Worm (Caenorhabditis elegans) whole organism, midembryonic: ENCODE data around the gene W06H8.6.

ENCODE experiments used
- T22C8.4 ChIP-seq: fragments of 200-800 bp; sonication (Bioruptor generic); IDR thresholded peaks from 2 replicates; pipeline ENCODE4 v1.3.6; 2022; ENCODE audit warnings: missing genetic modification characterization, missing compliant biosample characterization
- cog-1 ChIP-seq: sonication (generic microtip); optimal IDR thresholded peaks from 2 replicates; lab custom pipeline; 2016; ENCODE audit warnings: missing genetic modification characterization, missing compliant biosample characterization
- flt-1 ChIP-seq: fragments of 200-800 bp; sonication (Bioruptor generic); IDR thresholded peaks from 2 replicates; pipeline ENCODE4 v1.3.6; 2022; ENCODE audit warnings: missing genetic modification characterization, missing compliant biosample characterization
- klf-2 ChIP-seq: fragments of 200-800 bp; sonication (Bioruptor generic); conservative IDR thresholded peaks from 2 replicates; pipeline ENCODE4 v1.3.6; 2022; ENCODE audit warnings: missing genetic modification reagents, missing genetic modification characterization, missing compliant biosample characterization
- med-1 ChIP-seq: sonication (generic microtip); optimal IDR thresholded peaks from 2 replicates; lab custom pipeline; 2017; ENCODE audit warnings: missing genetic modification characterization, mild to moderate bottlenecking, missing compliant biosample characterization, antibody characterized with exemption, missing genetic modification reagents; ENCODE audit not compliant: insufficient read depth
- ref-1 ChIP-seq: fragments of 200-800 bp; sonication (Bioruptor generic); conservative IDR thresholded peaks from 2 replicates; pipeline ENCODE4 v1.3.6; 2022; ENCODE audit warnings: missing genetic modification reagents, missing genetic modification characterization, missing compliant biosample characterization
- tab-1 ChIP-seq: fragments of 200-800 bp; sonication (Bioruptor generic); IDR thresholded peaks from 2 replicates; pipeline ENCODE4 v1.3.6; 2022; ENCODE audit warnings: missing genetic modification characterization, missing compliant biosample characterization

DNA sequence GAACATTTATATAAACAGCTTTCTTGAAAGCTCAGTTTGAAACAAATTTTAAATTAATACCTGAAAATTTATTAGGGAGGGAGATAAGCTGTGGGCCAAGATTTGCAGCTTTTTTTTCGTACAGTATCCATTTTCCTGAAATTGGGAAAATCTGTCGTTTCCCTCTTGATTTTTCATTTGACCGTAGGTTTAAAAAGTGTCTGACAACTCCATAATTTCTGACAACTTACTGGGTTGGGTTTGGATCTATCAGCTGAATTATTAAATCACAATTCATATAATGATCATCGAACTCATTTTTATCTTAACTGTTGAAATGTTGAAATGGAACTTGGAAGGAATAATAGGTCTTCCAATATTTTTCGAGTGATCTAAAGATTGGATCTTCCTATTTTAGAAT, 6.1 kb downstream of the W06H8.6 start:
- TF ChIP-seq klf-2 (GFP tag; lab: Robert Waterston, UW) (no peak), flt-1 (GFP tag; lab: Robert Waterston, UW) (no peak), T22C8.4 (GFP tag; lab: Robert Waterston, UW) (no peak), ref-1 (GFP tag; lab: Robert Waterston, UW) (no peak), med-1 (GFP tag; lab: Kevin White, UChicago) (no peak), cog-1 (tag; lab: Kevin White, UChicago) (no peak), tab-1 (GFP tag; lab: Robert Waterston, UW) (no peak)
